Worm (Caenorhabditis elegans) whole organism, dauer: ENCODE results near the gene C46C2.6.
"Not testable (repeated sequence)": the region's sequence is repeated elsewhere in the genome, so short reads cannot be mapped to it uniquely, and the experiment has no call there.

Experiments used
- unc-62 ChIP-seq: sonication (generic microtip); optimal IDR thresholded peaks from 2 replicates; lab custom pipeline; 2017; ENCODE audit warnings: missing biosample characterization, missing genetic modification reagents, missing genetic modification characterization

C46C2.6 gene

DNA sequence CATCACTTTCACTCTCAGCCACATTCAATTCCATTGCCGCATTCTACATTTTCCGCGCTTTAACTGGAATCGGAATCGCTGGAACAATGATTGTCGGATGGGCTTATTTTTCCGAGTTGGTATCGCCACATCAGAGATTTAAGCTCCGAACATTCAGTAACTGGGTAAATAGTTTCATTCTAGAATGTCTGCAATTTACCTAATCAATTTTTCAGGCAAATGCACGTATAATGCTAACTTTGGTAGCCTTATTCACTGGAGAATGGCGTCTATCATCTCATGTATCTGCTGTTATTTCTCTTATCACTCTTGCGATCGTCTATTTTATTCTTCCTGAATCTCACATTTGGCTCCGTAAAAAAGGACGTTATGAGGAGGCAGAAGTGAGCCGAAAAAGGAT is 6.2 kb downstream of the C46C2.6 start:
- TF ChIP-seq unc-62 (GFP tag; lab: Kevin White, UChicago) = no peak

DNA sequence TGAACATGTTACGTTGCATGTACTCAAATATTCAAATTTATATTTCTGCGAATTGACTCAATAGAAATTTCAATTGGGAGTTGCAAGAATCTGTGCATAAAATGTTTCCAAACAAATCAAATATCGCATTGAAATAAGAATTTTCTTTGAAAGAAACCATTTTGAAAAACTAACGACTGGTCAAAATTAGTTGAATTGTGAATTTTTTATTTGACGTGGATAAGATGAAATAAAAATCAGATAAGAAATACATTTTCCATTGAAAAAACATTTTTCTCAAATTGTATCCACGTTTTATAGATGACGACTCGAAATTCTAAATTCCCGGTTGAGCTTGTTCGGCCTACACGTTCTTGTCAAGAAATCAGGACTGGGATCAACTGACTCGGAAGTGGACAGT is 12.6 kb downstream of the C46C2.6 start, which contains the start of gene C46C2.3:
Gene C46C2.3, plus strand, starts transcription at position 301 of the 400 bp plus-strand sequence.
- no peak for TF ChIP-seq unc-62 (GFP tag; lab: Kevin White, UChicago)

DNA sequence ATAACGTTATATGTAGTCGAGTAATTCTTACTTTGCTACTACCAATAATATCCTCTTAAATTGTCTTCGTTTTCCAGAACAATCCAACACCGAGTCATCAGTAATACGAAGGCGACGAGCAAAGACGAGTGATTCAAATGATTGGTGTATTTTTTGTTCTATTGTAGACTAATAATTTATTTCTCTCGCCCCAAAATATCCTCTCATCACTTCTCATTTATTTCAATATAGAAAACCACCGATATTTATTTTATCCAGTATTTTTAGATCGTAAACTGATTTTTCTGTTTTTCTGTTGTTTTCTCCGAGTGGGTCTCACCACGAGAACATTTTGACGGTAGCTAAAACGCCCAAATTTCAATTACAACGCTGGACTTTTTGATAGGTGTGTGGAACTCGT is 15.4 kb downstream of the C46C2.6 start:
- TF ChIP-seq unc-62 (GFP tag; lab: Kevin White, UChicago) = no peak

DNA sequence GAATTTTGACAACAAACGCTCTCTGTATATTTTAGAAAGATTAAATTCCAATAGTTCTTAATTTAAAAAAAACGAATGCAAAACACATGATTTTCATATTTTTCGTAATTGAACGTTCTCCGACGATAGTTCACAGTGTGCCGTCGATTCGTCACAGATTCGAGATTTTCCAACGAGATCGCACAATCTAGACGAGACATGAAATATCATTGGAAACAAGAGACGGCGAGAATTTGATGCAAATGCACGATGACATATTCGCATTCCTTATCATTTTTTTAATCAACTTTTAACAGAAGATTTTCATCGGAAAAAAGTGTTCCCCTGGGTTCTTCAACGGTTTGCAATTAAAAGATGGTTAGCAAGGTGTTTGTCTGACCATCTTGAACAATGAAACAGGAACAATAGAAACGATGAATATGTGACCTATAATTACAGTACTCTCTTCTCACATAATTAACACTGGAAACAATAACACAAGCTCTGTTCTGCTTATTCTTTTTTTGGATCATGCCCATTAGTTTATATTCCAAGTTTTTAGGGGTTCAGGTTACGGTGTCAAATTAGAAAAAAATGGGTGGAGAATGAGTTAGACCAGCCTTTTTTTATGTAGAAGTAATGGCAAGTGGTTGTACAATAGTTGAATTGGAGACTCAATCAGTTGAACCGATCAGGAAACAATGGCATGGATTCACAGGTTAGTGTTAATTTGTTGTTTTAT is 20.4 kb downstream of the C46C2.6 start, which contains the start of gene Y11D7A.3:
Gene Y11D7A.3, plus strand, starts transcription at position 671 of the 721 bp plus-strand sequence.
- no peak for TF ChIP-seq unc-62 (GFP tag; lab: Kevin White, UChicago)

DNA sequence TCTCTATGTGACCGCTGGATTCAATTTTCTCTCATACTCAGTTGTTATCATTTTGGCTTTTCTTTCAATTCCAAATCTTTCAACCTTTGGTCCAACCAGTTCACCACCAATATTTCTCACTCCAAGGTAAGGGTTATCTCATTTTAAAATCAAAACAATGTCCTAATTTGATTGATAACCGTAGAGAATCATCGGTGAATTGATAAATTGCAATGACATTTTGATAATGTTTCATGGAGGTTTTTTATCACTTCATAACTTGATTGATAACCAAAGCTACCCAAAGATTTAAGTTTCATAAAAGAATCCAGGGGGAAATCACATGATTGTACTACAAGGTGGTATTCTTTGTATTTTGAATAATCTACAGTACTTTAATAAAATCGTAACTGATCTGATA is 26.9 kb downstream of the C46C2.6 start:
- TF ChIP-seq unc-62 (GFP tag; lab: Kevin White, UChicago) = no peak

DNA sequence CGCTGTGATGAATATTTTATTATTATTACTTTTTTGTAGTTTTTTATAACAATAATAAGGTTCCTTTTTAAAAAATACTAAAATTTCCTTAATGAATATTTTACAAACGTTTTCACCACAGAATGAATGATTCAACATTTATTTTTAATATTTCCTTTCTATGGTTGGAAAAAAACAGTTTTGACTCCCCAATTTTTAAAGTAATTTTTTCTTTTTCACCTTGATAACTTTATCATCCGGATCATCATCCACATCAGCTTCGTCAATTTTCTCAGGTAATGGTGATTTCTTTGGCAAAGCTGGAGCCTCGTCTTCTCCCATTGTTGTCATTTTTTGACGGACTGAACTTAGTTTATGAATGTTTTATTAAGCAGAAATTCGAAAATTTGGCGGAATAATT is 31.4 kb downstream of the C46C2.6 start, which contains the start of gene rab-28:
Gene rab-28, minus strand, starts transcription at position 343 of the 400 bp plus-strand sequence.
- no peak for TF ChIP-seq unc-62 (GFP tag; lab: Kevin White, UChicago)

DNA sequence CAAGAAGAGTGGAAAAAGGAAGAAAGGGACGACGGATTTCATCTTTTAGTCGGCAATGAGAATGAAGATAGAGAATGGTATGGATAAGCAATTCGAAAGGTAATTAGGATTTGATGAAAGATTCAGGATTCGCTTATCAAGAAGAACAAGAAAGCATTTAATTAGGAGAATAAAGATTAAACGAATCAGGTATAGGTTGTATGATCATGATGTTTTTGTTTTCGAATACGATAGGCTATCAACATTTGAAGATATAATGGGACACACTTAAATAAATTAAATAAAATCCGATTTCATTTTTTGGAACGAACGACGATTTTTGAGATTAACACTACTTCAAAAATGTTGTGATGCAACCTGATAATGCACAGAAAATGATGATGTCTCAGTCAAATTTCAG is 33.2 kb downstream of the C46C2.6 start, which contains the start of gene Y11D7A.5:
Gene Y11D7A.5, minus strand, starts transcription at position 101 of the 400 bp plus-strand sequence.
- TF ChIP-seq unc-62 (GFP tag; lab: Kevin White, UChicago) = no peak

DNA sequence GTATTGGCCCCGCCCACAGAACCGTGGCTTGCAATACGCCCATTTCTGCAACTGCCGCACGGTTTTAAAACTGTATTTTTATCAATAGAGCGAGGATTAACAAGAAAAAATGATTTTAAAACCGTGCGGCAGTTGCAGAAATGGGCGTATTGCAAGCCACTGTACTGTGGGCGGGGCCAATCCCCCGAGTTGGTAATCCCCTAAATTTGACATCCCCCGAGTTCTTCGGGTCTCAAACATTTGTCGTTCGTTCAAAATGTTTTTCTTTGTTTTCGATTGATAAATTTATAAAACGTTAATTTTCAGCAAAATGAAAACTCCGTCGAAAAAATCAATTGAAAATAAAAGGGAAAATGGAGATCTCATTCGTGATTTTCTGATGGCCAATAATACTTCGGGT is 37.0 kb downstream of the C46C2.6 start, which contains the start of gene Y11D7A.7:
Gene Y11D7A.7, plus strand, starts transcription at position 301 of the 400 bp plus-strand sequence.
- TF ChIP-seq unc-62 (GFP tag; lab: Kevin White, UChicago) = not testable (repeated sequence)

DNA sequence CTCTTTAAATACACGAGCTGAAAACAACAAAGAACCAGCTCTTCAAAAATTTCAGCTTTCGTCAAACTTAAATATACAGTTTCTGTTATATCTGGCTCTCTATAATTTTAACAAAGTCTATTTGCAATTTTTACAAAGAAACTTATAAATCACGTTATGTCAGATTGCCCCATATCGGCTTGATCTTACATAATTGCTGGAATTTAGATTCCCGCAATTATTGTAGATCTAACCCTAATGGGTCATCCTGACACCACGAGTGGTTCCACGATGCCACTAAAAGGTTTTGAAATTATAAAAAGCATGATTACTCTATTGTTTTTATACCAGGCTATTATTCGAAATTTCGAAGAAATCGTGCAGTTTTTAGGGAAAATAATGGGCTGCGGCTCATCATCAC is 38.9 kb downstream of the C46C2.6 start, which contains the start of gene Y11D7A.8:
Gene Y11D7A.8, plus strand, starts transcription at position 301 of the 400 bp plus-strand sequence.
- no peak for TF ChIP-seq unc-62 (GFP tag; lab: Kevin White, UChicago)

DNA sequence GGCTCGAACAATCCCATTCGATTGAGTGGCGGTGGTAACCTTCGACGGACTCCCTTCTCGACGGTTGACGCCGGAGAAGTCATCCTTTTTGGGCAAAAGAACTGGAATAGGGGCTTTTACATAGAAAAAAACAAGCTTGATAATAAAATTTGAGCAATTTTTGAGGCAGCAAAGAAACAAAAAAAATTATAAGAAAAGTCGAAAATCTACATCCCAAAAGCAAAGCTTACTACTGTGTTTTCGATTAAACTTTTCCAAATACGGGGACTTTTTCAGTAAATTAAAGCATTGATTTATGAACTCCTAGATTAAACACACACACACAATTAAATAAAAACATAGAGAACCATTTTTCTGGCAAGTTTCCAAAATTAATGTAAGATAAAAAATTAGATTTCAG is 43.8 kb downstream of the C46C2.6 start, which contains the start of gene Y11D7A.9:
Gene Y11D7A.9, minus strand, starts transcription at position 101 of the 400 bp plus-strand sequence.
- TF ChIP-seq unc-62 (GFP tag; lab: Kevin White, UChicago) = no peak

DNA sequence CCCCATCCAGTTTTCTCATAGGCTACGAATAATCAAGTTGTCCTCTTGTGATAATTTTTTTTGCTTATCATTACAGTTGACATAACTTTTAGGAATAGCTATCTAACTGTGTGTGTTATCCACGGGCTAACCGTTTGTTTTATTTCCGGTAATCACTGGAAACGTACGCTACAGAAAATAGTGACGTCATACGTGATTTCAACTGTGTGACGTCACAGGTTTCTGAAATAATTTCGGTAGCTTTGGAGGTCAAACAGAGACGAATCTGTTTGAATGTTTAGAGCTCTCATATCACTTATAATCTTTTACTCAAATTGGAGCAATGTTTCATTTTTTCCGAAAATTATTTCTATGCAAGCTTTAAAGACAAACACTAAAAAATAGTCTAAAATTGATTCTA is 44.6 kb downstream of the C46C2.6 start:
- no peak for TF ChIP-seq unc-62 (GFP tag; lab: Kevin White, UChicago)

DNA sequence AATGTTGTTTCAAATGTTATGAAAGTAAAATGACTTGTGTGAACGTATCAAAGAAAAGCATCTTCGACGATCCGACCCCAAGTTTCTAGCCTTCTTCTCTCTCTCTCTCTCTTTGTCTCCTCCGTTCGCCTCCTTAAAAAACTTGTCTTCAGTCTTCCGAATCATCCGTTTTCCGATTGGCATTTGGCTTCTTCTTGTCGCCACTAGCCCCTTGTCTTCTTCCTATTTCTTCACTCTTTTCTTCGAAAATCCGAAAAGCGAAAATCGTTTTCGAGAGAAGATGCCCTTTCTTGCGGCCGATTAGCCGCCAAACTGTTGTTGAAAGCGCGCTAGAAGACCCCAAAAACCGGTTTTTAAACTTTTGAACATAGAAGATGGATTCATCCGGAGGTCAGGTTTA is 46.3 kb downstream of the C46C2.6 start:
- TF ChIP-seq unc-62 (GFP tag; lab: Kevin White, UChicago) = no peak

DNA sequence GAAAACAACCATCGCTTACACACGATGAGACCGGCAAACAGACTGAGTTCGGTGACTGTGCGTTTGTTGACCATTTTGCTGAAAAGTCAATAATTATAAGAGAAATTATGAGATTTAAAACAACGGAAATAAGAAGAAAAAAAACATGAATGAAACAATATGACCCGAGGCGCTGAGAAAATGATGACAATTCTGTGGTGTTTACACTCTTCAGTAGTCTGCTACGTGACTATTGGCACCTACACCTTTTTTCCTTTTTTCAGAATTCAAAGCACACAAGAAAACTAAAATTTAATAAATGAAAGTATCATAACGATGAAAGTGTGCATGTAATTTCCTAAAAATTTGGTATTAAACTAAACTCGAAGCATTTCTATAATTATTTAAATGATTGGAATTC is 47.5 kb downstream of the C46C2.6 start, which contains the start of gene Y11D7A.10:
Gene Y11D7A.10, minus strand, starts transcription at position 82 of the 400 bp plus-strand sequence.
- TF ChIP-seq unc-62 (GFP tag; lab: Kevin White, UChicago) = no peak

DNA sequence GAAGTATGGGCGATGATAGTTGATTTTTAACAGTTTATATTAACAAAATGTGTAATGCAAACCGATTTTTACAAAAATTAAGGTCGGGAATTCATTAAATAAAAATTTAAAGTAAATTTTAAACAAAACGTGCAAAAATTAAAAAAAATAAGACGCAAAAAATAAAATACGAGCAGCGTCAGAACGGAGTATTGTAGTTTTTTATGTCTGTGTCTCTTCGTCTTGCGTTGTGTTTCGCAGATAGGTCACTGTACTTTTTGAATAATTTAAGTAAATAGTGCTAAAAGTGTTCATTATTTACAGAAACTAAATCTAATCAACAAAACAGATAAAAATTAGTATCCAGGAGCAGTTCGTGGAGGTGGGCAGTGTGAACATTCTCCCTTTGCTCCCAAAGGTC is 48.1 kb downstream of the C46C2.6 start:
- TF ChIP-seq unc-62 (GFP tag; lab: Kevin White, UChicago) = no peak

DNA sequence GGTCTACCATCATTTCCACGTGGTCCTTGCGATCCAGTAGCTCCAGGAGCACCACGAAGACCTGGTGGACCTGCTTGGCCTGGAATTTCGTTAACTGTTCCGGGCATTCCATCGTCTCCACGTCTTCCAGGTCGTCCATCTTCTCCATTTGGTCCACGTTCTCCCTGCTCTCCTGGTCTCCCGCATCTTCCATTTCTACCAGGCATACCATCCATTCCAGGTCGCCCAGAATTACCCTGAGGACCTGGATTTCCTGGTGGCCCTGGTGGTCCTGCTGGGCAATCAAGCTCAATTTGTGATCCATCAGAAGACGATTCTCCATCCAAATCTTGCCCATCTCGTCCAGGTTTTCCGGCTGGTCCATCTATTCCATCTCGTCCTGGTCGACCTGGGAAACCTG is 48.6 kb downstream of the C46C2.6 start:
- TF ChIP-seq unc-62 (GFP tag; lab: Kevin White, UChicago) = no peak

DNA sequence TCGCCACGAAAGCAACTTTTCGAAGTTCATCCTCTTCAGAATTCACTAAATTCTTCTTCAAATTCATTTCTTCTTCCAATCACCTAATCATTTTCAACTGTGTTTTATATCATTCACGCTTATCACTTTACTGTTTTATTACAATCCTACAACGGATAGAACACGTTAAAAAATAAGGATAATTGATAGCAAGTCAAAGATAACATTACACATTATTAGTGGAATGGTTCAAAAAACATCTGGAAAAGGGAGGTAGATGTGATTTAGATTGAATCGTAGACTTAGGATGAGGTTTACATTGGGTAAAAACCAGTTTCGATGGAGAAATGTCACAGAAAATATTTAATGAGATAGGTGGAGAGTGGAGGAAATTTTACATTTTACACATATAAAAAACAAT is 49.5 kb downstream of the C46C2.6 start, which contains the start of gene col-120:
Gene col-120, minus strand, starts transcription at position 101 of the 400 bp plus-strand sequence.
- TF ChIP-seq unc-62 (GFP tag; lab: Kevin White, UChicago) = no peak
